Worm (Caenorhabditis elegans) whole organism, young adult: ENCODE data around the gene T13A10.1.
"Not testable (repeated sequence)": the region's sequence is repeated elsewhere in the genome, so short reads cannot be mapped to it uniquely, and the experiment has no call there.

Experiments used
- ama-1 ChIP-seq, 3 experiments: fragments of 150-350 bp in 1 of 3; sonication (generic microtip) in 2 of 3; optimal IDR thresholded peaks; 2 replicates each; lab custom pipeline; 2014 to 2018; ENCODE audit warnings: missing biosample characterization in 2 of 3, missing genetic modification characterization in 2 of 3, missing genetic modification reagents in 2 of 3
- die-1 ChIP-seq: sonication (generic microtip); optimal IDR thresholded peaks from 2 replicates; lab custom pipeline; 2016; ENCODE audit warnings: missing genotype, mild to moderate bottlenecking, missing genetic modification characterization, missing compliant biosample characterization
- lir-1 ChIP-seq: fragments of 200-800 bp; sonication (Bioruptor generic); conservative IDR thresholded peaks from 2 replicates; pipeline ENCODE4 v1.3.6; 2022; ENCODE audit warnings: missing genetic modification reagents, missing genetic modification characterization, missing compliant biosample characterization
- nhr-27 ChIP-seq: fragments of 200-800 bp; sonication (Bioruptor generic); optimal IDR thresholded peaks from 2 replicates; lab custom pipeline; 2018; ENCODE audit warnings: mild to moderate bottlenecking, missing genetic modification characterization, moderate library complexity, missing compliant biosample characterization
- unc-62 ChIP-seq: fragments of 150-350 bp; optimal IDR thresholded peaks from 2 replicates; lab custom pipeline; 2014; ENCODE audit warnings: missing biosample characterization, missing genetic modification reagents, missing genetic modification characterization
- zfh-2 ChIP-seq: fragments of 200-800 bp; sonication (Bioruptor generic); conservative IDR thresholded peaks from 2 replicates; pipeline ENCODE4 v1.3.6; 2022; ENCODE audit warnings: missing genetic modification reagents, missing genetic modification characterization, missing compliant biosample characterization

DNA sequence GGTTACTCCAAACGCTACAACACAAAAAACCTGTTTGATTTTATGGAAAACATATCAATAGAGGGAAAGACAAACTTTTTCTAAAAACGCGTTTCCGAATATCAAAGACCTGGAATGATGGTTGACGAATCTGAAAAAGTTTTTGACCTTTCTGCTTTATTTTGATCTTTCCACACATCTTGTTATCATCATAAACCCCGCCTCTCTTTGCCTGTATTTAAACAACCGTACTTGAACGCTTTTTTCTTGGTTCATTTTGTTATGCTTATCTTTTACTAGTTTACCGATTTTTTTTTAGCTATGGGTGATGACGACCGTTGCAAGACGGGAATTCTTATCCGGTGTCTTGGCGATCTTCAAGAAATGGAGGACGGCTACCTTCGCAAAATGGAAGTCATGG, 22.9 kb upstream of the T13A10.1 start, which contains the start of gene T13A10.2:
- not testable (repeated sequence) for TF ChIP-seq die-1 (tag; lab: Kevin White, UChicago); zfh-2 (GFP tag; lab: Robert Waterston, UW); nhr-27 (tag; lab: Kevin White, UChicago); lir-1 (GFP tag; lab: Robert Waterston, UW); unc-62 (GFP tag; lab: Kevin White, UChicago); ama-1 (optimal IDR thresholded peaks at IDR 0.05; lab: Kevin White, UChicago); ama-1 (GFP tag; optimal IDR thresholded peaks at IDR 0.05; lab: Kevin White, UChicago)
